Worm (Caenorhabditis elegans) whole organism, L2 larva: ENCODE results near the gene pigg-1.

Source experiments
- aly-2 ChIP-seq: fragments of 150-350 bp; optimal IDR thresholded peaks from 2 replicates; lab custom pipeline; 2014; ENCODE audit warnings: missing biosample characterization, missing genetic modification characterization
- ceh-16 ChIP-seq: fragments of 150-350 bp; optimal IDR thresholded peaks from 2 replicates; lab custom pipeline; 2014; ENCODE audit warnings: missing biosample characterization, missing genetic modification characterization
- crh-2 ChIP-seq: sonication (generic microtip); optimal IDR thresholded peaks from 2 replicates; lab custom pipeline; 2017; ENCODE audit warnings: missing biosample characterization, missing genetic modification characterization
- lin-39 ChIP-seq: fragments of 150-350 bp; optimal IDR thresholded peaks from 2 replicates; lab custom pipeline; 2014; ENCODE audit warnings: missing biosample characterization, missing genetic modification reagents, missing genetic modification characterization
- lsy-2 ChIP-seq, 2 experiments: fragments of 150-350 bp in 1 of 2; sonication (generic microtip) in 1 of 2; optimal IDR thresholded peaks; 2 replicates each; lab custom pipeline; 2014 to 2017; ENCODE audit warnings: missing biosample characterization in 2 of 2, missing genetic modification characterization in 2 of 2
- mdl-1 ChIP-seq, 2 experiments: fragments of 150-350 bp in 1 of 2; sonication (generic microtip) in 1 of 2; optimal IDR thresholded peaks; 2 replicates each; lab custom pipeline; 2017; ENCODE audit warnings: missing biosample characterization in 2 of 2, missing genetic modification characterization in 2 of 2
- nhr-25 ChIP-seq: fragments of 150-350 bp; sonication (generic microtip); optimal IDR thresholded peaks from 3 replicates; lab custom pipeline; 2014; ENCODE audit warnings: missing biosample characterization, missing genetic modification characterization
- unc-55 ChIP-seq: fragments of 150-350 bp; sonication (generic microtip); optimal IDR thresholded peaks from 3 replicates; lab custom pipeline; 2014; ENCODE audit warnings: missing biosample characterization, missing genetic modification reagents, missing genetic modification characterization
- ztf-1 ChIP-seq: fragments of 200-800 bp; sonication (Bioruptor generic); conservative IDR thresholded peaks from 2 replicates; pipeline ENCODE4 v1.3.6; 2022; ENCODE audit warnings: missing genetic modification characterization, missing compliant biosample characterization

ce11 chrII:8590684-8591083 lies 9.4 kb downstream of the pigg-1 start, which contains the start of gene aptf-4:
- TF ChIP-seq ceh-16 (tag; lab: Kevin White, UChicago) (no peak), aly-2 (tag; lab: Kevin White, UChicago) (no peak), lin-39 (no peak), nhr-25 (tag; lab: Kevin White, UChicago) (no peak), ztf-1 (no peak), unc-55 (peak; percentile 26), lsy-2 (tag; optimal IDR thresholded peaks at IDR 0.05; lab: Kevin White, UChicago) (no peak), mdl-1 (tag; optimal IDR thresholded peaks at IDR 0.05; lab: Kevin White, UChicago) (no peak), crh-2 (tag; lab: Kevin White, UChicago) (no peak)
